Fruit fly (Drosophila melanogaster) whole organism, wandering third instar larva: ENCODE results near the gene Ir7b.

ENCODE experiments used
- Abd-B ChIP-seq: fragments of >200 bp; optimal IDR thresholded peaks from 2 replicates; lab custom pipeline; 2017; ENCODE audit warnings: missing biosample characterization, missing genetic modification characterization
- CG32264 ChIP-seq: fragments of 200-800 bp; sonication (Bioruptor generic); optimal IDR thresholded peaks from 2 replicates; lab custom pipeline; 2016; ENCODE audit warnings: missing biosample characterization, missing genetic modification characterization
- CG9705 ChIP-seq: fragments of 200-800 bp; sonication (Bioruptor generic); optimal IDR thresholded peaks from 2 replicates; lab custom pipeline; 2018; ENCODE audit warnings: missing biosample characterization, mild to moderate bottlenecking, missing genetic modification characterization
- CrebA ChIP-seq: fragments of 200-800 bp; sonication (Bioruptor generic); optimal IDR thresholded peaks from 2 replicates; lab custom pipeline; 2016; ENCODE audit warnings: missing biosample characterization, mild to moderate bottlenecking, missing genetic modification characterization, borderline replicate concordance
- Dfd ChIP-seq: fragments of >200 bp; optimal IDR thresholded peaks from 2 replicates; lab custom pipeline; 2017; ENCODE audit warnings: missing biosample characterization, missing genetic modification characterization
- Dif ChIP-seq: fragments of 200-275, 200-300 bp; sonication (Bioruptor generic); optimal IDR thresholded peaks from 2 replicates; lab custom pipeline; 2018; ENCODE audit warnings: missing biosample characterization, missing genetic modification characterization; ENCODE audit not compliant: partially characterized antibody
- GATAd ChIP-seq: sonication (Bioruptor generic); optimal IDR thresholded peaks from 2 replicates; lab custom pipeline; 2016; ENCODE audit warnings: missing biosample characterization, missing genetic modification characterization
- HLH106 ChIP-seq: fragments of 200-800 bp; optimal IDR thresholded peaks from 3 replicates; lab custom pipeline; 2019; ENCODE audit warnings: missing biosample characterization, mild to moderate bottlenecking, missing genetic modification characterization, moderate library complexity
- Hnf4 ChIP-seq: fragments of 200-800 bp; sonication (Bioruptor generic); optimal IDR thresholded peaks from 2 replicates; lab custom pipeline; 2016; ENCODE audit warnings: missing biosample characterization, mild to moderate bottlenecking, missing genetic modification characterization
- Hr78 ChIP-seq: fragments of >200 bp; optimal IDR thresholded peaks from 2 replicates; lab custom pipeline; 2017; ENCODE audit warnings: missing biosample characterization, missing genetic modification characterization
- Hr83 ChIP-seq: fragments of 200-300 bp; sonication (Bioruptor generic); optimal IDR thresholded peaks from 2 replicates; lab custom pipeline; 2016; ENCODE audit warnings: missing biosample characterization, mild to moderate bottlenecking, missing genetic modification characterization, moderate library complexity; ENCODE audit not compliant: poor library complexity, severe bottlenecking
- Jra ChIP-seq: sonication (Bioruptor generic); optimal IDR thresholded peaks from 2 replicates; lab custom pipeline; 2016; ENCODE audit warnings: missing biosample characterization, missing genetic modification characterization
- Mio ChIP-seq: sonication (Bioruptor generic); optimal IDR thresholded peaks from 2 replicates; lab custom pipeline; 2016; ENCODE audit warnings: missing biosample characterization, missing genetic modification characterization
- Myc ChIP-seq: fragments of >200 bp; optimal IDR thresholded peaks from 2 replicates; lab custom pipeline; 2017
- N ChIP-seq: fragments of >200 bp; optimal IDR thresholded peaks from 2 replicates; lab custom pipeline; 2018; ENCODE audit warnings: missing biosample characterization, missing external identifiers, missing genetic modification characterization
- OdsH ChIP-seq: fragments of 200-800 bp; sonication (Bioruptor generic); optimal IDR thresholded peaks from 2 replicates; lab custom pipeline; 2016; ENCODE audit warnings: missing biosample characterization, mild to moderate bottlenecking, missing genetic modification characterization
- Rel ChIP-seq, 2 experiments: fragments of 200-800 bp; sonication (Bioruptor generic) in 1 of 2; optimal IDR thresholded peaks; 2 replicates in 1 of 2; 3 replicates in 1 of 2; lab custom pipeline; 2016 to 2019; ENCODE audit warnings: mild to moderate bottlenecking in 2 of 2, missing biosample characterization in 2 of 2, missing genetic modification characterization in 2 of 2, moderate library complexity in 1 of 2
- Sp1 ChIP-seq: fragments of 200-800 bp; sonication (Bioruptor generic); optimal IDR thresholded peaks from 3 replicates; lab custom pipeline; 2019; ENCODE audit warnings: missing biosample characterization, mild to moderate bottlenecking, missing genetic modification characterization, moderate library complexity
- Vsx2 ChIP-seq: fragments of 200-300, 225-300 bp; sonication (Bioruptor generic); optimal IDR thresholded peaks from 2 replicates; lab custom pipeline; 2018; ENCODE audit warnings: missing biosample characterization, missing genetic modification characterization; ENCODE audit not compliant: partially characterized antibody
- br ChIP-seq: fragments of 200-800 bp; sonication (Bioruptor generic); optimal IDR thresholded peaks from 2 replicates; lab custom pipeline; 2016; ENCODE audit warnings: missing biosample characterization, missing genetic modification characterization
- brk ChIP-seq: fragments of 200-800 bp; sonication (Bioruptor generic); optimal IDR thresholded peaks from 2 replicates; lab custom pipeline; 2016; ENCODE audit warnings: missing biosample characterization, mild to moderate bottlenecking, missing genetic modification characterization
- dl ChIP-seq, 2 experiments: fragments of 175-275, 200-275 bp in 1 of 2; fragments of 200-275 bp in 1 of 2; sonication (Bioruptor generic); optimal IDR thresholded peaks; lab custom pipeline; 2018; ENCODE audit warnings: mild to moderate bottlenecking in 2 of 2, missing biosample characterization in 2 of 2, missing genetic modification characterization in 2 of 2, moderate library complexity in 2 of 2; ENCODE audit not compliant: partially characterized antibody in 2 of 2, insufficient read depth in 1 of 2
- dmrt93B ChIP-seq: fragments of 200-800 bp; sonication (Bioruptor generic); optimal IDR thresholded peaks from 2 replicates; lab custom pipeline; 2018; ENCODE audit warnings: missing biosample characterization, mild to moderate bottlenecking, missing genetic modification characterization
- dsf ChIP-seq: sonication (Bioruptor generic); optimal IDR thresholded peaks from 2 replicates; lab custom pipeline; 2016; ENCODE audit warnings: missing biosample characterization, missing genetic modification characterization, borderline replicate concordance
- ey ChIP-seq: fragments of 200-800 bp; sonication (Bioruptor generic); optimal IDR thresholded peaks from 2 replicates; lab custom pipeline; 2016; ENCODE audit warnings: missing biosample characterization, missing genetic modification characterization
- foxo ChIP-seq, 2 experiments: fragments of 200-800 bp; sonication (Bioruptor generic); optimal IDR thresholded peaks; 2 replicates in 1 of 2; 3 replicates in 1 of 2; lab custom pipeline; 2016 to 2017; ENCODE audit warnings: missing biosample characterization in 2 of 2, missing genetic modification characterization in 2 of 2
- fru ChIP-seq: fragments of 200-800 bp; sonication (Bioruptor generic); optimal IDR thresholded peaks from 3 replicates; lab custom pipeline; 2016; ENCODE audit warnings: missing biosample characterization, mild to moderate bottlenecking, missing genetic modification characterization
- h ChIP-seq: fragments of 200-800 bp; sonication (Bioruptor generic); optimal IDR thresholded peaks from 3 replicates; lab custom pipeline; 2016; ENCODE audit warnings: missing biosample characterization, mild to moderate bottlenecking, missing genetic modification characterization
- jim ChIP-seq: fragments of 175-275, 200-325 bp; sonication (Bioruptor generic); optimal IDR thresholded peaks from 2 replicates; lab custom pipeline; 2016; ENCODE audit warnings: missing biosample characterization, mild to moderate bottlenecking, missing genetic modification characterization
- lola ChIP-seq: fragments of >200 bp; optimal IDR thresholded peaks from 2 replicates; lab custom pipeline; 2017; ENCODE audit warnings: missing biosample characterization, missing genetic modification characterization
- pan ChIP-seq: fragments of >200 bp; optimal IDR thresholded peaks from 2 replicates; lab custom pipeline; 2017
- psq ChIP-seq: fragments of 200-800 bp; sonication (Bioruptor generic); optimal IDR thresholded peaks from 3 replicates; lab custom pipeline; 2017; ENCODE audit warnings: missing biosample characterization, mild to moderate bottlenecking, missing genetic modification characterization, moderate library complexity
- rgr ChIP-seq: fragments of 200-800 bp; sonication (Bioruptor generic); optimal IDR thresholded peaks from 3 replicates; lab custom pipeline; 2016; ENCODE audit warnings: missing biosample characterization, mild to moderate bottlenecking, missing genetic modification characterization
- sage ChIP-seq: fragments of 200-800 bp; sonication (Bioruptor generic); optimal IDR thresholded peaks from 2 replicates; lab custom pipeline; 2016; ENCODE audit warnings: missing biosample characterization, mild to moderate bottlenecking, missing genetic modification characterization
- sv ChIP-seq: fragments of 200-800 bp; sonication (Bioruptor generic); optimal IDR thresholded peaks from 3 replicates; lab custom pipeline; 2016; ENCODE audit warnings: missing biosample characterization, missing genetic modification characterization
- tai ChIP-seq: sonication (Bioruptor generic); optimal IDR thresholded peaks from 2 replicates; lab custom pipeline; 2016; ENCODE audit warnings: missing biosample characterization, missing genetic modification characterization
- usp ChIP-seq: fragments of >200 bp; optimal IDR thresholded peaks from 2 replicates; lab custom pipeline; 2017; ENCODE audit warnings: missing biosample characterization, missing genetic modification characterization
- woc ChIP-seq: sonication (Bioruptor generic); optimal IDR thresholded peaks from 2 replicates; lab custom pipeline; 2016; ENCODE audit warnings: missing biosample characterization, mild to moderate bottlenecking, missing genetic modification characterization

Gene Ir7b

DNA sequence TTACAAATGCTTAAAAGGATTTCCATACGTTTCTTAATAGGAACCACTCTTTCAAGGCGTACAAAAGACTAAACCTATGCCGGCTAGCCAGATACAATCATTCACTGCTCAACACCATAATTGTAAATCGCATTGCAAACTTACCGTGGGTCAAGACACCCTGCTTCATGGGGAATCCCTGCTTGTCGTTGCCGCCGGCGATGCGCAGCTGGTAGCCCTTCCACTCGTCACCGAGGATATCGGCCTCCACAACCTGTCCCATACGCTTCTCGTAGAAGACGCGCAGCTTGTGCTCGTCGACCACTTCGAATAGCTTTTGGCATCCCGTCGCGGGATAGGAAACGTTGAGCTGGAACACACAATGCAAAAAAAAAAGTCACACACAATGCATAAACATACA lies 33.9 kb upstream of the Ir7b start:
- TF ChIP-seq Rel (GFP tag; optimal IDR thresholded peaks at IDR 0.05; lab: Kevin White, UChicago), result no peak
- peak; percentile 88 for TF ChIP-seq Rel (tag; optimal IDR thresholded peaks at IDR 0.05; lab: Kevin White, UChicago)
- TF ChIP-seq Abd-B (GFP tag; lab: Kevin White, UChicago), result no peak

DNA sequence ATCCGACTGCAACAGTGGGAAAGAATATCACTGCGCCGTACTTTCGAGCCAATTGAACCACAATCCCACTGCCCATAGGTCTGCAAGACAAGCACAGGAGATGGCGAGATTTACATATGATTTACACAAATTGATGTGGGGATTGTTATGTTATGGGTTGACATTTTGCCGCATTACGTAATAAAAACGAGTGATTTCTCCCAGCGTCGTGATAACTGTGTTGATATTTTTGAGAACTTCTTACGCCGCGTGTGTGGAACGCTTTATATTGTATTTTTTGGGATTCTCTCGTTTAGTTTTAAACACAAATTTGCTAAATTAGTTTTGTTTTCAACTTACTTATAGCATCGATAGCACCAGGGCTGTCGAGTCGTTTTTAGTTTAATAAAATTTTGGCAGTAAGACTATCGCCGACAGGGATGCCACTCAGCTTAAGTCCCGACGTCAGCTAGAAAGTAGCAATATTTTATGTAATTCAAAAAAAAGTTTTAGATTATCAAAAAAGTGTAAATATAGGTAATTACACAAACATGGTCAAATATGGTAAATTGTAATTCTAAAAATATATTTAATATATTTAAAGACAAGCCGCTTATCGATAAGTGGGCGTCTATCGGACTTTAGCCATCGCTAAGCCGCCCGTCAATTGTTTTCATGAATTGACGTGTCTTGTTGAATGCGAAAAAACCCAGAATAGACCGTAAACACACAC lies 26.8 kb upstream of the Ir7b start, which contains the start of the genes CG45089, ND-MNLL and p115:
Gene CG45089 (minus strand): TSS at position 388 of the 712 bp plus-strand sequence.
Gene ND-MNLL (minus strand): TSS at position 388 of the 712 bp plus-strand sequence.
Gene p115 (plus strand): TSS at position 621 of the 712 bp plus-strand sequence.
- TF ChIP-seq CrebA (GFP tag; lab: Kevin White, UChicago), result no peak
- TF ChIP-seq Mio (GFP tag; lab: Kevin White, UChicago), result no peak
- TF ChIP-seq dsf (GFP tag; lab: Kevin White, UChicago), result peak; percentile 32
- TF ChIP-seq sage, result peak; percentile 54
- TF ChIP-seq usp (GFP tag; lab: Kevin White, UChicago), result no peak
- peak; percentile 33 for TF ChIP-seq Jra (GFP tag; lab: Kevin White, UChicago)
- TF ChIP-seq CG9705 (GFP tag; lab: Kevin White, UChicago), result peak; percentile 50
- TF ChIP-seq dmrt93B, result peak; percentile 9
- no peak for TF ChIP-seq Dfd (GFP tag; lab: Kevin White, UChicago)
- TF ChIP-seq Hnf4, result peak; percentile 79
- no peak for TF ChIP-seq Abd-B (GFP tag; lab: Kevin White, UChicago)
- no peak for TF ChIP-seq brk (GFP tag; lab: Kevin White, UChicago)
- peak; percentile 31 for TF ChIP-seq Hr83 (GFP tag; lab: Kevin White, UChicago)
- no peak for TF ChIP-seq Hr78 (GFP tag; lab: Kevin White, UChicago)
- peak; percentile 50 for TF ChIP-seq OdsH
- peak; percentile 69 for TF ChIP-seq h (GFP tag; lab: Kevin White, UChicago)
- peak; percentile 59 for TF ChIP-seq Sp1 (GFP tag; lab: Kevin White, UChicago)
- no peak for TF ChIP-seq tai (GFP tag; lab: Kevin White, UChicago)
- TF ChIP-seq foxo (GFP tag; optimal IDR thresholded peaks at IDR 0.05; lab: Kevin White, UChicago), result peak in 1 of 2 experiments; percentile 79
- TF ChIP-seq Myc, result peak; percentile 68
- no peak for TF ChIP-seq pan (lab: Kevin White, UChicago)
- TF ChIP-seq lola, result no peak
- TF ChIP-seq Vsx2 (GFP tag; lab: Kevin White, UChicago), result no peak
- TF ChIP-seq fru (GFP tag; lab: Kevin White, UChicago), result peak; percentile 59
- TF ChIP-seq HLH106, result peak; percentile 78
- peak; percentile 70 for TF ChIP-seq rgr (GFP tag; lab: Kevin White, UChicago)
- peak; percentile 30 for TF ChIP-seq ey
- TF ChIP-seq Rel (GFP tag; optimal IDR thresholded peaks at IDR 0.05; lab: Kevin White, UChicago), result no peak
- peak; percentile 21 for TF ChIP-seq Rel (tag; optimal IDR thresholded peaks at IDR 0.05; lab: Kevin White, UChicago)
- TF ChIP-seq GATAd (GFP tag; lab: Kevin White, UChicago), result peak; percentile 37
- no peak for TF ChIP-seq CG32264 (GFP tag; lab: Kevin White, UChicago)
- no peak for TF ChIP-seq N
- TF ChIP-seq psq (GFP tag; lab: Kevin White, UChicago), result peak; percentile 55
- no peak for TF ChIP-seq Dif (GFP tag; lab: Kevin White, UChicago)
- TF ChIP-seq jim (GFP tag; lab: Kevin White, UChicago), result no peak
- TF ChIP-seq woc (GFP tag; lab: Kevin White, UChicago), result peak; percentile 61
- TF ChIP-seq dl (GFP tag; optimal IDR thresholded peaks at IDR 0.05; lab: Kevin White, UChicago; ENCODE audit: insufficient read depth in 1 of 2, partially characterized antibody in 2 of 2), result no peak
- TF ChIP-seq br, result peak; percentile 40
- peak; percentile 44 for TF ChIP-seq sv (GFP tag; lab: Kevin White, UChicago)
- TF ChIP-seq, all 38 proteins: peak for 22
